Worm (Caenorhabditis elegans) whole organism, mixed stage, embryonic: ENCODE data around the gene F48G7.12.

Experiments used
- bed-3 ChIP-seq: fragments of 200-800 bp; sonication (Bioruptor generic); optimal IDR thresholded peaks from 3 replicates; lab custom pipeline; 2018; ENCODE audit warnings: mild to moderate bottlenecking, missing genetic modification characterization, moderate library complexity, missing compliant biosample characterization
- blmp-1 ChIP-seq: fragments of 150-350 bp; optimal IDR thresholded peaks from 2 replicates; lab custom pipeline; 2014; ENCODE audit warnings: missing biosample characterization, missing genetic modification characterization
- ceh-39 ChIP-seq: fragments of 150-350 bp; optimal IDR thresholded peaks from 2 replicates; lab custom pipeline; 2014; ENCODE audit warnings: missing biosample characterization, missing genetic modification characterization
- ceh-83 ChIP-seq: fragments of 200-800 bp; sonication (Bioruptor generic); optimal IDR thresholded peaks from 2 replicates; lab custom pipeline; 2018; ENCODE audit warnings: mild to moderate bottlenecking, missing genetic modification characterization, missing compliant biosample characterization
- elt-1 ChIP-seq: sonication (generic microtip); optimal IDR thresholded peaks from 2 replicates; lab custom pipeline; 2017; ENCODE audit warnings: missing genetic modification characterization, mild to moderate bottlenecking, missing compliant biosample characterization, antibody characterized with exemption, moderate library complexity, borderline replicate concordance; ENCODE audit not compliant: insufficient read depth
- flh-1 ChIP-seq: fragments of 200-800 bp; sonication (Bioruptor generic); optimal IDR thresholded peaks from 2 replicates; lab custom pipeline; 2018; ENCODE audit warnings: mild to moderate bottlenecking, missing genetic modification characterization, moderate library complexity, missing compliant biosample characterization
- hlh-1 ChIP-seq: fragments of 150-350 bp; optimal IDR thresholded peaks from 2 replicates; lab custom pipeline; 2014; ENCODE audit warnings: missing biosample characterization, missing genetic modification reagents, missing genetic modification characterization
- mab-5 ChIP-seq: fragments of 150-350 bp; optimal IDR thresholded peaks from 2 replicates; lab custom pipeline; 2014; ENCODE audit warnings: missing biosample characterization, missing genetic modification characterization
- nhr-2 ChIP-seq: fragments of 150-350 bp; optimal IDR thresholded peaks from 2 replicates; lab custom pipeline; 2014; ENCODE audit warnings: missing biosample characterization, missing genetic modification characterization
- pha-4 ChIP-seq: fragments of 150-350 bp; optimal IDR thresholded peaks from 2 replicates; lab custom pipeline; 2018; ENCODE audit warnings: missing biosample characterization, missing genetic modification reagents, missing genetic modification characterization
- snpc-4 ChIP-seq: fragments of 150-350 bp; optimal IDR thresholded peaks from 2 replicates; lab custom pipeline; 2014; ENCODE audit warnings: missing biosample characterization, missing genetic modification characterization
- tbx-8 ChIP-seq: fragments of 200-800 bp; sonication (Bioruptor generic); optimal IDR thresholded peaks from 2 replicates; lab custom pipeline; 2018; ENCODE audit warnings: mild to moderate bottlenecking, missing genetic modification characterization, moderate library complexity, missing compliant biosample characterization
- unc-39 ChIP-seq: fragments of 150-350 bp; optimal IDR thresholded peaks from 2 replicates; lab custom pipeline; 2014; ENCODE audit warnings: missing biosample characterization, missing genetic modification characterization
- unc-62 ChIP-seq: fragments of 150-350 bp; optimal IDR thresholded peaks from 2 replicates; lab custom pipeline; 2014; ENCODE audit warnings: missing biosample characterization, missing genetic modification reagents, missing genetic modification characterization
- zip-8 ChIP-seq: fragments of 150-350 bp; optimal IDR thresholded peaks from 2 replicates; lab custom pipeline; 2014; ENCODE audit warnings: missing biosample characterization, missing genetic modification characterization
- ztf-11 ChIP-seq: fragments of 150-350 bp; optimal IDR thresholded peaks from 2 replicates; lab custom pipeline; 2014; ENCODE audit warnings: missing biosample characterization, missing genetic modification characterization

The F48G7.12 gene

DNA sequence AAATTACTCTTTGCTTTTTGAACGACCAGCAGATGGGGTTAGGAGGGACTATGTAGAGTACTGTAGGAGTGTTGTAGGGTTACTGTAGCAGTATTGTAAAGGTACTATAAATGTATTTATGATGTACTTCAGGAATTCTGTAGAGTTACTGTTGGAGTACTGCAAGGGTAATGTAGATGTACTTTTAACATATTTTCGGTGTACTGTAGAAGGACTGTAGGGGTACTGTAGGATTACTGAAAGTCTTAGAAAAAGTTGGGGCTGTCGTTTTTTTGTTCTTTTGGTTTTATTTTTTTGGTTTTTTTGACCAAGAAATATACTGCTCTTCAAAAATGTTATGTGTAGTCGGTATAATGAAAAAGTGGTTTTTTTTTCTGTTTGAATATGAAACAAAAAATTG lies 47.4 kb downstream of the F48G7.12 start:
- TF ChIP-seq pha-4 (no peak), bed-3 (GFP tag; lab: Kevin White, UChicago) (no peak), ceh-83 (GFP tag; lab: Kevin White, UChicago) (no peak), ztf-11 (tag; lab: Kevin White, UChicago) (no peak), mab-5 (no peak), nhr-2 (tag; lab: Kevin White, UChicago) (no peak)

DNA sequence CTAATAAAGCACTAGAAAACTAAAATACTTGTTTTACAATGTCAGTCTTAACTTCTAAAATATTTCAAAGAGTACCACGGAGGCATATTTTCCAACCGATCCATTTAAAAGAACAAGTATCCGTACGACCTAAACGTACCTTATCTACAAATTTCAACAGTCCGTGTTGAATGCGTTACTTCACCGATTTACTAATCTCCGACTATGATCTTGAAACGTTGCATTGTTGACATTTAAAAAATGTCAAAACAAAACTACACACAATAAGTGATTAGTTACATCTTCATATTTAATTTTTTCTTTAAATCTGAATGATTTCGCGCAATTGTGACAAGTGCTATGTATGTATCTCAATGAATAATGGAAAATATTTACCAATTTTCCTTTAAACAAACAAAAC lies 48.2 kb downstream of the F48G7.12 start:
- TF ChIP-seq flh-1: no peak
- TF ChIP-seq blmp-1 (tag; lab: Kevin White, UChicago): no peak
- no peak for TF ChIP-seq hlh-1
- TF ChIP-seq elt-1 (tag; lab: Kevin White, UChicago): no peak
- no peak for TF ChIP-seq snpc-4 (tag; lab: Kevin White, UChicago)
- TF ChIP-seq bed-3 (GFP tag; lab: Kevin White, UChicago): no peak
- TF ChIP-seq ceh-39: no peak
- no peak for TF ChIP-seq unc-39 (tag; lab: Kevin White, UChicago)
- TF ChIP-seq zip-8 (tag; lab: Kevin White, UChicago): no peak
- no peak for TF ChIP-seq unc-62 (GFP tag; lab: Kevin White, UChicago)
- TF ChIP-seq mab-5: no peak
- TF ChIP-seq tbx-8 (GFP tag; lab: Kevin White, UChicago): no peak

DNA sequence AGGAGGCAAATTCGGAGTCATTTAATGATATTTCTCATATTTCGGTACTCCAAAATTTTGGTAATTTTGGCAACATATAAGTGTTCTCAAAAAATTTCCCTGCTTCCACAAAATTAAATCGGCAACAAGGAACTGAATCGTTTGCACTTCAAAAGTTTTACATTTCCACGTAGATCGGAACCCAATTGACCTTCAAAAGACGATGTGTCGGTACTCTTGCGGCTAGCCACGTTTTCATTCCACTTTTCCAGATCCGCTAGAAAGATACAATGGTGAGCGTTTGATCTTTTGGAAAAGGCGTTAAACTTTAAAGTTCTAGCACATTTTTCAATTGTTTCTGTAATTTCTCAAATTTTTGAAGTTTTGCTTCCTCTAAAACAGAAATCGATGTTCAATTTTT lies 49.1 kb downstream of the F48G7.12 start:
- TF ChIP-seq pha-4 (no peak), bed-3 (GFP tag; lab: Kevin White, UChicago) (no peak)
